Fruit fly (Drosophila melanogaster) whole organism, prepupa: ENCODE measurements around the gene Bsg.

Source experiments
- CG10631 ChIP-seq: fragments of 200-800 bp; sonication (Bioruptor generic); optimal IDR thresholded peaks from 2 replicates; lab custom pipeline; 2016; ENCODE audit warnings: missing biosample characterization, missing genetic modification characterization
- CG10669 ChIP-seq: fragments of 200-800 bp; sonication (Bioruptor generic); optimal IDR thresholded peaks from 3 replicates; lab custom pipeline; 2018; ENCODE audit warnings: missing biosample characterization, mild to moderate bottlenecking, missing genetic modification characterization, moderate library complexity
- CG11294 ChIP-seq: fragments of 200-800 bp; sonication (Bioruptor generic); IDR thresholded peaks from 2 replicates; pipeline ENCODE4 v1.3.6; 2022; ENCODE audit warnings: missing biosample characterization, missing genetic modification characterization
- CG11902 ChIP-seq: fragments of 200-800 bp; sonication (Bioruptor generic); optimal IDR thresholded peaks from 3 replicates; lab custom pipeline; 2016; ENCODE audit warnings: missing biosample characterization, missing genetic modification characterization
- CG15336 ChIP-seq: fragments of 200-800 bp; sonication (Bioruptor generic); IDR thresholded peaks from 2 replicates; pipeline ENCODE4 v1.3.6; 2022; ENCODE audit warnings: missing biosample characterization, missing genetic modification characterization
- CG16779 ChIP-seq: fragments of 200-800 bp; sonication (Bioruptor generic); optimal IDR thresholded peaks from 3 replicates; lab custom pipeline; 2017; ENCODE audit warnings: missing biosample characterization, mild to moderate bottlenecking, missing genetic modification characterization
- CG3032 ChIP-seq: fragments of 200-800 bp; optimal IDR thresholded peaks from 2 replicates; lab custom pipeline; 2019; ENCODE audit warnings: missing biosample characterization, mild to moderate bottlenecking, missing genetic modification characterization, moderate library complexity
- CG32006 ChIP-seq: fragments of 200-800 bp; sonication (Bioruptor generic); optimal IDR thresholded peaks from 3 replicates; lab custom pipeline; 2017; ENCODE audit warnings: missing biosample characterization, mild to moderate bottlenecking, missing genetic modification characterization
- CG34406 ChIP-seq: fragments of 200-800 bp; sonication (Bioruptor generic); optimal IDR thresholded peaks from 3 replicates; lab custom pipeline; 2016; ENCODE audit warnings: missing biosample characterization, missing genetic modification characterization
- CG3919 ChIP-seq: fragments of 200-800 bp; sonication (Bioruptor generic); optimal IDR thresholded peaks from 3 replicates; lab custom pipeline; 2016; ENCODE audit warnings: missing biosample characterization, missing genetic modification characterization
- CG4318 ChIP-seq: fragments of 200-800 bp; sonication (Bioruptor generic); optimal IDR thresholded peaks from 3 replicates; lab custom pipeline; 2017; ENCODE audit warnings: missing biosample characterization, mild to moderate bottlenecking, missing genetic modification characterization
- CG6276 ChIP-seq: fragments of 200-800 bp; sonication (Bioruptor generic); optimal IDR thresholded peaks from 2 replicates; lab custom pipeline; 2017; ENCODE audit warnings: missing biosample characterization, mild to moderate bottlenecking, missing genetic modification characterization
- CG6792 ChIP-seq: fragments of 200-800 bp; sonication (Bioruptor generic); optimal IDR thresholded peaks from 3 replicates; lab custom pipeline; 2016; ENCODE audit warnings: missing biosample characterization, missing genetic modification characterization
- CG6808 ChIP-seq: fragments of 200-800 bp; sonication (Bioruptor generic); optimal IDR thresholded peaks from 3 replicates; lab custom pipeline; 2017; ENCODE audit warnings: missing biosample characterization, missing genetic modification characterization, mild to moderate bottlenecking, moderate library complexity, missing genetic modification reagents
- CG6854 ChIP-seq: fragments of 200-800 bp; sonication (Bioruptor generic); optimal IDR thresholded peaks from 2 replicates; lab custom pipeline; 2017; ENCODE audit warnings: missing biosample characterization, mild to moderate bottlenecking, missing genetic modification characterization
- CG7368 ChIP-seq: fragments of 200-800 bp; sonication (Bioruptor generic); optimal IDR thresholded peaks from 3 replicates; lab custom pipeline; 2016; ENCODE audit warnings: missing biosample characterization, missing genetic modification characterization
- CG8119 ChIP-seq: fragments of 200-800 bp; sonication (Bioruptor generic); IDR thresholded peaks from 3 replicates; pipeline ENCODE4 v1.3.6; 2022; ENCODE audit warnings: missing biosample characterization, missing genetic modification characterization
- CG8319 ChIP-seq: fragments of 200-800 bp; sonication (Bioruptor generic); optimal IDR thresholded peaks from 3 replicates; lab custom pipeline; 2016; ENCODE audit warnings: missing biosample characterization, missing genetic modification characterization
- CG9139 ChIP-seq: fragments of 200-800 bp; sonication (Bioruptor generic); optimal IDR thresholded peaks from 3 replicates; lab custom pipeline; 2017; ENCODE audit warnings: missing biosample characterization, mild to moderate bottlenecking, missing genetic modification characterization
- Eip75B ChIP-seq: fragments of 200-800 bp; sonication (Bioruptor generic); optimal IDR thresholded peaks from 3 replicates; lab custom pipeline; 2016; ENCODE audit warnings: missing biosample characterization, missing genetic modification characterization
- Eip78C ChIP-seq: fragments of 200-800 bp; sonication (Bioruptor generic); peaks from one replicate; lab custom pipeline; 2016; ENCODE audit warnings: missing biosample characterization, missing genetic modification characterization
- Ets21C ChIP-seq: fragments of 200-800 bp; sonication (Bioruptor generic); optimal IDR thresholded peaks from 3 replicates; lab custom pipeline; 2016; ENCODE audit warnings: missing biosample characterization, missing genetic modification characterization
- Ets96B ChIP-seq: fragments of 200-800 bp; optimal IDR thresholded peaks from 2 replicates; lab custom pipeline; 2019; ENCODE audit warnings: missing biosample characterization, mild to moderate bottlenecking, missing genetic modification characterization, moderate library complexity
- Gug ChIP-seq: fragments of 200-800 bp; sonication (Bioruptor generic); IDR thresholded peaks from 2 replicates; pipeline ENCODE4 v1.3.6; 2022; ENCODE audit warnings: missing biosample characterization, missing genetic modification characterization
- Hr38 ChIP-seq: sonication (Bioruptor generic); optimal IDR thresholded peaks from 2 replicates; lab custom pipeline; 2016; ENCODE audit warnings: missing biosample characterization, missing genetic modification characterization
- Hr39 ChIP-seq: fragments of 200-800 bp; sonication (Bioruptor generic); optimal IDR thresholded peaks from 2 replicates; lab custom pipeline; 2016; ENCODE audit warnings: missing biosample characterization, missing genetic modification characterization
- Hr4 ChIP-seq: fragments of 200-800 bp; sonication (Bioruptor generic); optimal IDR thresholded peaks from 3 replicates; lab custom pipeline; 2016; ENCODE audit warnings: missing biosample characterization, missing genetic modification characterization
- Lpt ChIP-seq: fragments of 200-800 bp; sonication (Bioruptor generic); optimal IDR thresholded peaks from 3 replicates; lab custom pipeline; 2016; ENCODE audit warnings: missing biosample characterization, missing genetic modification characterization
- Met ChIP-seq: fragments of 200-800 bp; sonication (Bioruptor generic); optimal IDR thresholded peaks from 3 replicates; lab custom pipeline; 2016; ENCODE audit warnings: missing biosample characterization, missing genetic modification characterization
- OdsH ChIP-seq: fragments of 200-800 bp; sonication (Bioruptor generic); optimal IDR thresholded peaks from 3 replicates; lab custom pipeline; 2016; ENCODE audit warnings: missing biosample characterization, missing genetic modification characterization
- Smox ChIP-seq: fragments of 200-800 bp; sonication (Bioruptor generic); optimal IDR thresholded peaks from 3 replicates; lab custom pipeline; 2016; ENCODE audit warnings: missing biosample characterization, missing genetic modification characterization
- Sox102F ChIP-seq: fragments of 200-800 bp; sonication (Bioruptor generic); optimal IDR thresholded peaks from 2 replicates; lab custom pipeline; 2016; ENCODE audit warnings: missing biosample characterization, mild to moderate bottlenecking, missing genetic modification characterization
- Sox14 ChIP-seq: fragments of 200-800 bp; sonication (Bioruptor generic); optimal IDR thresholded peaks from 3 replicates; lab custom pipeline; 2016; ENCODE audit warnings: missing biosample characterization, missing genetic modification characterization
- cyc ChIP-seq: fragments of 200-800 bp; sonication (Bioruptor generic); optimal IDR thresholded peaks from 3 replicates; lab custom pipeline; 2016; ENCODE audit warnings: missing biosample characterization, missing genetic modification characterization
- dac ChIP-seq: fragments of 200-800 bp; sonication (Bioruptor generic); optimal IDR thresholded peaks from 2 replicates; lab custom pipeline; 2017; ENCODE audit warnings: missing biosample characterization, mild to moderate bottlenecking, missing genetic modification characterization
- dsx ChIP-seq: fragments of 200-800 bp; optimal IDR thresholded peaks from 3 replicates; lab custom pipeline; 2019; ENCODE audit warnings: missing biosample characterization, mild to moderate bottlenecking, missing genetic modification characterization, moderate library complexity; ENCODE audit not compliant: poor library complexity, severe bottlenecking
- eg ChIP-seq: fragments of 200-800 bp; sonication (Bioruptor generic); IDR thresholded peaks from 3 replicates; pipeline ENCODE4 v1.3.6; 2022; ENCODE audit warnings: missing biosample characterization, missing genetic modification characterization
- fd59A ChIP-seq: fragments of 200-800 bp; sonication (Bioruptor generic); optimal IDR thresholded peaks from 2 replicates; lab custom pipeline; 2017; ENCODE audit warnings: missing biosample characterization, mild to moderate bottlenecking, missing genetic modification characterization, missing genetic modification reagents
- fd85E ChIP-seq: fragments of 200-800 bp; sonication (Bioruptor generic); optimal IDR thresholded peaks from 3 replicates; lab custom pipeline; 2016; ENCODE audit warnings: missing biosample characterization, missing genetic modification characterization
- fkh ChIP-seq: fragments of 200-800 bp; sonication (Bioruptor generic); optimal IDR thresholded peaks from 3 replicates; lab custom pipeline; 2017; ENCODE audit warnings: missing biosample characterization, mild to moderate bottlenecking, missing genetic modification characterization, moderate library complexity
- lz ChIP-seq: fragments of 200-800 bp; sonication (Bioruptor generic); optimal IDR thresholded peaks from 3 replicates; lab custom pipeline; 2016; ENCODE audit warnings: missing biosample characterization, missing genetic modification characterization
- pdm3 ChIP-seq: fragments of 200-800 bp; sonication (Bioruptor generic); optimal IDR thresholded peaks from 3 replicates; lab custom pipeline; 2016; ENCODE audit warnings: missing biosample characterization, missing genetic modification characterization
- ss ChIP-seq, 2 experiments: fragments of 200-800 bp; sonication (Bioruptor generic); optimal IDR thresholded peaks; 2 replicates in 1 of 2; 3 replicates in 1 of 2; lab custom pipeline; 2017 to 2018; ENCODE audit warnings: mild to moderate bottlenecking in 2 of 2, missing biosample characterization in 2 of 2, missing genetic modification characterization in 2 of 2, moderate library complexity in 1 of 2
- svp ChIP-seq: fragments of 200-800 bp; sonication (Bioruptor generic); peaks from one replicate; lab custom pipeline; 2016; ENCODE audit warnings: missing biosample characterization, missing genetic modification characterization
- topi ChIP-seq: fragments of 200-800 bp; sonication (Bioruptor generic); optimal IDR thresholded peaks from 3 replicates; lab custom pipeline; 2016; ENCODE audit warnings: missing biosample characterization, missing genetic modification characterization
- vri ChIP-seq: fragments of 200-800 bp; sonication (Bioruptor generic); optimal IDR thresholded peaks from 3 replicates; lab custom pipeline; 2016; ENCODE audit warnings: missing biosample characterization, mild to moderate bottlenecking, missing genetic modification characterization

The Bsg gene

dm6 chr2L:8094058-8094825 is 11.0 kb downstream of the Bsg start:
- TF ChIP-seq lz (GFP tag; lab: Kevin White, UChicago) (no peak), dac (no peak), CG7368 (GFP tag; lab: Kevin White, UChicago) (no peak), Met (no peak), CG11902 (GFP tag; lab: Kevin White, UChicago) (no peak), topi (no peak), CG32006 (GFP tag; lab: Kevin White, UChicago) (peak; percentile 42), CG8119 (GFP tag; lab: Robert Waterston, UW) (peak; percentile 36; the same call in 2 of the 3 replicates), Eip78C (GFP tag; lab: Kevin White, UChicago) (no peak), CG6792 (GFP tag; lab: Kevin White, UChicago) (no peak), CG10669 (GFP tag; lab: Kevin White, UChicago) (no peak), fd59A (no peak), CG10631 (GFP tag; lab: Kevin White, UChicago) (no peak), Eip75B (GFP tag; lab: Kevin White, UChicago) (no peak), fkh (GFP tag; lab: Kevin White, UChicago) (peak; percentile 41), Ets96B (tag; lab: Kevin White, UChicago) (peak; percentile 4), CG15336 (GFP tag; lab: Robert Waterston, UW) (peak; percentile 31; the same call in 1 of the 2 replicates), CG34406 (GFP tag; lab: Kevin White, UChicago) (no peak), Sox14 (GFP tag; lab: Kevin White, UChicago) (no peak), CG11294 (GFP tag; lab: Robert Waterston, UW) (no peak), eg (GFP tag; lab: Robert Waterston, UW) (peak; percentile 57; the same call in 2 of the 3 replicates), Hr39 (no peak), CG9139 (GFP tag; lab: Kevin White, UChicago) (no peak), Smox (GFP tag; lab: Kevin White, UChicago) (no peak), CG6854 (no peak), svp (GFP tag; lab: Kevin White, UChicago) (peak; percentile 53), pdm3 (no peak), CG6276 (GFP tag; lab: Kevin White, UChicago) (peak; percentile 19), Hr4 (GFP tag; lab: Kevin White, UChicago) (peak; percentile 7), Sox102F (GFP tag; lab: Kevin White, UChicago) (no peak)

dm6 chr2L:8095176-8095575 is 12.0 kb downstream of the Bsg start:
- TF ChIP-seq CG9139 (GFP tag; lab: Kevin White, UChicago) = peak; percentile 37
- TF ChIP-seq CG3919 (GFP tag; lab: Kevin White, UChicago) = no peak
- no peak for TF ChIP-seq eg (GFP tag; lab: Robert Waterston, UW)
- no peak for TF ChIP-seq CG7368 (GFP tag; lab: Kevin White, UChicago)
- peak; percentile 14 for TF ChIP-seq CG6854
- no peak for TF ChIP-seq CG4318
- TF ChIP-seq OdsH (GFP tag; lab: Kevin White, UChicago) = no peak
- peak; percentile 36 for TF ChIP-seq Sox14 (GFP tag; lab: Kevin White, UChicago)
- peak; percentile 15 to 40 for TF ChIP-seq ss (GFP tag; optimal IDR thresholded peaks at IDR 0.05; lab: Kevin White, UChicago)
- peak; percentile 2 for TF ChIP-seq Sox102F (GFP tag; lab: Kevin White, UChicago)
- TF ChIP-seq pdm3 = no peak
- no peak for TF ChIP-seq fd59A
- no peak for TF ChIP-seq cyc
- TF ChIP-seq CG11902 (GFP tag; lab: Kevin White, UChicago) = no peak
- TF ChIP-seq vri (GFP tag; lab: Kevin White, UChicago) = peak; percentile 87
- no peak for TF ChIP-seq topi
- TF ChIP-seq CG3032 (tag; lab: Kevin White, UChicago) = no peak
- TF ChIP-seq Lpt = no peak
- TF ChIP-seq Eip75B (GFP tag; lab: Kevin White, UChicago) = no peak
- TF ChIP-seq Gug (GFP tag; lab: Robert Waterston, UW) = no peak
- TF ChIP-seq CG6808 = peak; percentile 38
- TF ChIP-seq Hr39 = no peak
- TF ChIP-seq dsx (GFP tag; lab: Kevin White, UChicago) = no peak
- TF ChIP-seq CG6792 (GFP tag; lab: Kevin White, UChicago) = no peak
- no peak for TF ChIP-seq CG10631 (GFP tag; lab: Kevin White, UChicago)
- no peak for TF ChIP-seq Smox (GFP tag; lab: Kevin White, UChicago)
- TF ChIP-seq Ets21C (GFP tag; lab: Kevin White, UChicago) = no peak
- no peak for TF ChIP-seq CG6276 (GFP tag; lab: Kevin White, UChicago)
- no peak for TF ChIP-seq fkh (GFP tag; lab: Kevin White, UChicago)
- peak; percentile 1 for TF ChIP-seq Met
- no peak for TF ChIP-seq CG8319 (GFP tag; lab: Kevin White, UChicago)
- no peak for TF ChIP-seq Hr38 (GFP tag; lab: Kevin White, UChicago)
- no peak for TF ChIP-seq fd85E
- no peak for TF ChIP-seq CG16779
- TF ChIP-seq Eip78C (GFP tag; lab: Kevin White, UChicago) = peak; percentile 70
- no peak for TF ChIP-seq CG10669 (GFP tag; lab: Kevin White, UChicago)
